Worm (Caenorhabditis elegans) whole organism, early embryonic: Measurements from ENCODE around the gene nmur-1.

Source experiments
- aly-1 ChIP-seq: sonication (generic microtip); optimal IDR thresholded peaks from 2 replicates; lab custom pipeline; 2016; ENCODE audit warnings: missing genetic modification characterization, missing compliant biosample characterization
- ama-1 ChIP-seq: fragments of 150-350 bp; optimal IDR thresholded peaks from 2 replicates; lab custom pipeline; 2014
- ceh-13 ChIP-seq: fragments of 200-800 bp; sonication (Bioruptor generic); optimal IDR thresholded peaks from 2 replicates; lab custom pipeline; 2018; ENCODE audit warnings: mild to moderate bottlenecking, missing genetic modification characterization, missing compliant biosample characterization
- ets-7 ChIP-seq: sonication (generic microtip); optimal IDR thresholded peaks from 2 replicates; lab custom pipeline; 2016; ENCODE audit warnings: missing genotype, missing genetic modification characterization, missing compliant biosample characterization
- flt-1 ChIP-seq: fragments of 200-800 bp; sonication (Bioruptor generic); IDR thresholded peaks from 2 replicates; pipeline ENCODE4 v1.3.6; 2022; ENCODE audit warnings: missing genetic modification characterization, missing compliant biosample characterization
- hmg-4 ChIP-seq: fragments of 200-800 bp; sonication (Bioruptor generic); optimal IDR thresholded peaks from 2 replicates; lab custom pipeline; 2018; ENCODE audit warnings: mild to moderate bottlenecking, missing genetic modification characterization, missing compliant biosample characterization
- hnd-1 ChIP-seq: sonication (generic microtip); optimal IDR thresholded peaks from 2 replicates; lab custom pipeline; 2016; ENCODE audit warnings: missing genetic modification characterization, missing compliant biosample characterization
- pes-1 ChIP-seq: fragments of 200-800 bp; sonication (Bioruptor generic); IDR thresholded peaks from 2 replicates; pipeline ENCODE4 v1.3.6; 2022; ENCODE audit warnings: missing genetic modification reagents, missing genetic modification characterization, missing compliant biosample characterization
- scrt-1 ChIP-seq: fragments of 200-800 bp; sonication (Bioruptor generic); IDR thresholded peaks from 2 replicates; pipeline ENCODE4 v1.3.6; 2022; ENCODE audit warnings: missing genetic modification characterization, missing compliant biosample characterization
- sea-1 ChIP-seq: fragments of 200-800 bp; sonication (Bioruptor generic); conservative IDR thresholded peaks from 2 replicates; pipeline ENCODE4 v1.3.6; 2022; ENCODE audit warnings: missing genetic modification characterization, missing compliant biosample characterization
- tbx-37 ChIP-seq: fragments of 200-800 bp; sonication (Bioruptor generic); conservative IDR thresholded peaks from 2 replicates; pipeline ENCODE4 v1.3.6; 2022; ENCODE audit warnings: missing genetic modification reagents, missing genetic modification characterization, missing compliant biosample characterization
- tra-4 ChIP-seq: sonication (generic microtip); optimal IDR thresholded peaks from 2 replicates; lab custom pipeline; 2017; ENCODE audit warnings: missing genetic modification characterization, missing compliant biosample characterization

DNA sequence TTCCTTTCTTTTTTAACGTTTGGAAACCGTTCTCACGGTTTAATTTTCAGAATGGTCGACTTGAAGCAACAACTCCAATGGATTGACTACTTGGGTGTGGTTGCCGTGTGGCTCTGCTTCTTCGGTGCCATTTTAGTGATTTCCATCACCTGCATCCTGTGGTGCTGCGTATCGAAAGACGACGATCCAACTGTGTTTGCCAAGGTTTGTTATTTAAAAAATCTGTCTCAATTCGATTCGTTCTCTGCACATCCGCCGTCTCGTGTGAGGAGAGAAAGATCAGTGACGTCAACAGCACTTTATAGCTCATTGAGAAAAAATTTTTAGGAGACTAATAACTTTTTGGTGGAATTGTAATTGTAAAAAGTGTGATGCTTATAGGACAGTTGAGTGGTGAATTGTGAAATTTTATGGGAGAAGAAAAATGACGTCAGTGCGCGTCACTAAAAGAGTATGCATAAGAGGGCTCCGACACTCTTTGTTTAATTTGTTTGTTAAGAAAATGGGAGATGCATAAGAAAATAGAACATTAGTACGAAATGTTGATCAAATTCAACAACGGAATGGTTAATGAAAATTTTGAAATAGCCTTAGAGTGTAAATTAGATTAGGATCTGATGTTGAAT is 16.8 kb downstream of the nmur-1 start, which contains the start of gene C24A3.2:
- no peak for TF ChIP-seq hnd-1 (tag; lab: Kevin White, UChicago)
- TF ChIP-seq tra-4 (tag; lab: Kevin White, UChicago), result no peak
- no peak for TF ChIP-seq pes-1 (GFP tag; lab: Robert Waterston, UW)
- TF ChIP-seq ama-1 (lab: Kevin White, UChicago), result no peak
- no peak for TF ChIP-seq aly-1 (tag; lab: Kevin White, UChicago)
- no peak for TF ChIP-seq hmg-4
- no peak for TF ChIP-seq ets-7 (tag; lab: Kevin White, UChicago)
- TF ChIP-seq sea-1 (GFP tag; lab: Robert Waterston, UW), result no peak
- TF ChIP-seq scrt-1 (GFP tag; lab: Robert Waterston, UW), result no peak
- TF ChIP-seq tbx-37 (GFP tag; lab: Robert Waterston, UW), result no peak
- TF ChIP-seq ceh-13 (GFP tag; lab: Kevin White, UChicago), result no peak
- no peak for TF ChIP-seq flt-1 (GFP tag; lab: Robert Waterston, UW)
